Fruit fly (Drosophila melanogaster) whole organism, prepupa: ENCODE measurements around the gene Prosbeta2.

Experiments used
- CG11902 ChIP-seq: fragments of 200-800 bp; sonication (Bioruptor generic); optimal IDR thresholded peaks from 3 replicates; lab custom pipeline; 2016; ENCODE audit warnings: missing biosample characterization, missing genetic modification characterization
- CG16779 ChIP-seq: fragments of 200-800 bp; sonication (Bioruptor generic); optimal IDR thresholded peaks from 3 replicates; lab custom pipeline; 2017; ENCODE audit warnings: missing biosample characterization, mild to moderate bottlenecking, missing genetic modification characterization
- CG34406 ChIP-seq: fragments of 200-800 bp; sonication (Bioruptor generic); optimal IDR thresholded peaks from 3 replicates; lab custom pipeline; 2016; ENCODE audit warnings: missing biosample characterization, missing genetic modification characterization
- CG3919 ChIP-seq: fragments of 200-800 bp; sonication (Bioruptor generic); optimal IDR thresholded peaks from 3 replicates; lab custom pipeline; 2016; ENCODE audit warnings: missing biosample characterization, missing genetic modification characterization
- CG6854 ChIP-seq: fragments of 200-800 bp; sonication (Bioruptor generic); optimal IDR thresholded peaks from 2 replicates; lab custom pipeline; 2017; ENCODE audit warnings: missing biosample characterization, mild to moderate bottlenecking, missing genetic modification characterization
- Hr39 ChIP-seq: fragments of 200-800 bp; sonication (Bioruptor generic); optimal IDR thresholded peaks from 2 replicates; lab custom pipeline; 2016; ENCODE audit warnings: missing biosample characterization, missing genetic modification characterization
- Sox14 ChIP-seq: fragments of 200-800 bp; sonication (Bioruptor generic); optimal IDR thresholded peaks from 3 replicates; lab custom pipeline; 2016; ENCODE audit warnings: missing biosample characterization, missing genetic modification characterization
- achi ChIP-seq: fragments of 200-800 bp; sonication (Bioruptor generic); optimal IDR thresholded peaks from 3 replicates; lab custom pipeline; 2016; ENCODE audit warnings: missing biosample characterization, missing genetic modification characterization
- fkh ChIP-seq: fragments of 200-800 bp; sonication (Bioruptor generic); optimal IDR thresholded peaks from 3 replicates; lab custom pipeline; 2017; ENCODE audit warnings: missing biosample characterization, mild to moderate bottlenecking, missing genetic modification characterization, moderate library complexity
- topi ChIP-seq: fragments of 200-800 bp; sonication (Bioruptor generic); optimal IDR thresholded peaks from 3 replicates; lab custom pipeline; 2016; ENCODE audit warnings: missing biosample characterization, missing genetic modification characterization

DNA sequence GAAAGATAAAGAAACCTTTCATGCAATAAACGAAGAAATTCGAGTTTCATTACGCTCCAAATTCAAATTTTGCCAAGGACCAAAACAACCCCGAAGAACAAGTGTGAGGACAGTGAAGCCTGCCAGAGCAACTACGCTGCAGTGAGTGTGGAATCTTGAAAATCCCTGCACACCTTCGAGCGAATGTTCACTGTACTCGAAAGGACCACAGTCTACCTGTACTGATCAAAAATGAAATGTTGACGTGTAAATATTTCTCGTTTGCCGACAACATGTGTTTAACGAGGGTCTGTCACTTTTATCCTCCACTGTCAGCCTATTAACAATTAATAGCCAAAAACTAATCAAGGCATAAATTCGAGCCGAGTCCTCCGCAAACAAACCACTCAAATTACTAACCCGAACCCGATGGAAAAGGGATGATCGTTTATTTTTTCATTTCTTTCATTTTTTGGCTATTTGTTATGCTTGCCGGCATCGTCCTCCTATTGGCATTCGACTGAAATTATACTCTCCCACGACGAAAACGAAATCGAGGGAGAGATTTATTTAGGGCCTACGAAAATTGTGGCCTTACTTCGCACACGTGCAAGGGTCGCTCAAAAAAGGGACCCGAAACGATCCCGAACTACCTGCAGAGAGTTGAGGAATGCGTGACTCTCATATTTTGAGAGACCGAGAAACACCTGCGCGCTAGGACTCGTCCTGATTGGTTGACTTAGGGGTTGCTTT lies 27.7 kb upstream of the Prosbeta2 start:
- no peak for TF ChIP-seq achi (GFP tag; lab: Kevin White, UChicago)
- peak; percentile 16 for TF ChIP-seq fkh (GFP tag; lab: Kevin White, UChicago)
- no peak for TF ChIP-seq CG6854
- no peak for TF ChIP-seq CG3919
- peak; percentile 11 for TF ChIP-seq topi (GFP tag; lab: Kevin White, UChicago)
- TF ChIP-seq CG11902 (GFP tag; lab: Kevin White, UChicago): no peak
- peak; percentile 46 for TF ChIP-seq Hr39 (GFP tag; lab: Kevin White, UChicago)
- no peak for TF ChIP-seq CG34406 (GFP tag; lab: Kevin White, UChicago)
- TF ChIP-seq Sox14 (GFP tag; lab: Kevin White, UChicago): no peak
- TF ChIP-seq CG16779 (tag; lab: Kevin White, UChicago): no peak
